Fruit fly (Drosophila melanogaster) whole organism, adult: ENCODE data around the gene CG6106.

Experiments used
- CG11617 ChIP-seq: fragments of 200-800 bp; sonication (Bioruptor generic); optimal IDR thresholded peaks from 2 replicates; lab custom pipeline; 2017; ENCODE audit warnings: mild to moderate bottlenecking, missing biosample characterization, missing genetic modification reagents, missing genetic modification characterization
- CG12768 ChIP-seq: fragments of 200-800 bp; sonication (Bioruptor generic); optimal IDR thresholded peaks from 2 replicates; lab custom pipeline; 2017; ENCODE audit warnings: missing biosample characterization, missing genetic modification characterization, mild to moderate bottlenecking, moderate library complexity, missing genetic modification reagents
- CG14711 ChIP-seq: fragments of 200-800 bp; sonication (Bioruptor generic); optimal IDR thresholded peaks from 2 replicates; lab custom pipeline; 2018; ENCODE audit warnings: missing biosample characterization, mild to moderate bottlenecking, missing genetic modification characterization, moderate library complexity
- CG1620 ChIP-seq: fragments of 200-800 bp; sonication (Bioruptor generic); optimal IDR thresholded peaks from 2 replicates; lab custom pipeline; 2016; ENCODE audit warnings: missing biosample characterization, missing genetic modification characterization
- CG33017 ChIP-seq: fragments of 200-800 bp; sonication (Bioruptor generic); optimal IDR thresholded peaks from 2 replicates; lab custom pipeline; 2018; ENCODE audit warnings: missing biosample characterization, mild to moderate bottlenecking, missing genetic modification characterization, moderate library complexity
- CG5204 ChIP-seq: fragments of 200-800 bp; sonication (Bioruptor generic); optimal IDR thresholded peaks from 2 replicates; lab custom pipeline; 2016; ENCODE audit warnings: missing biosample characterization, missing genetic modification characterization
- CG7045 ChIP-seq: fragments of 200-800 bp; sonication (Bioruptor generic); optimal IDR thresholded peaks from 2 replicates; lab custom pipeline; 2017; ENCODE audit warnings: missing biosample characterization, mild to moderate bottlenecking, missing genetic modification characterization
- CG7101 ChIP-seq: fragments of 200-800 bp; sonication (Bioruptor generic); optimal IDR thresholded peaks from 2 replicates; lab custom pipeline; 2018; ENCODE audit warnings: missing biosample characterization, mild to moderate bottlenecking, missing genetic modification characterization, moderate library complexity
- Clk ChIP-seq: fragments of 200-800 bp; sonication (Bioruptor generic); optimal IDR thresholded peaks from 2 replicates; lab custom pipeline; 2017; ENCODE audit warnings: missing biosample characterization, missing genetic modification characterization
- Crg-1 ChIP-seq: fragments of 200-800 bp; sonication (Bioruptor generic); optimal IDR thresholded peaks from 2 replicates; lab custom pipeline; 2016; ENCODE audit warnings: missing biosample characterization, missing genetic modification characterization
- Hr96 ChIP-seq: fragments of 200-800 bp; sonication (Bioruptor generic); optimal IDR thresholded peaks from 2 replicates; lab custom pipeline; 2016; ENCODE audit warnings: missing biosample characterization, missing genetic modification characterization
- Mnt ChIP-seq: fragments of 200-800 bp; sonication (Bioruptor generic); optimal IDR thresholded peaks from 2 replicates; lab custom pipeline; 2016; ENCODE audit warnings: missing biosample characterization, mild to moderate bottlenecking, missing genetic modification characterization
- bab1 ChIP-seq: fragments of 200-800 bp; sonication (Bioruptor generic); optimal IDR thresholded peaks from 3 replicates; lab custom pipeline; 2019; ENCODE audit warnings: missing biosample characterization, mild to moderate bottlenecking, missing genetic modification characterization, moderate library complexity
- cic ChIP-seq: fragments of 200-800 bp; sonication (Bioruptor generic); optimal IDR thresholded peaks from 2 replicates; lab custom pipeline; 2017; ENCODE audit warnings: missing biosample characterization, mild to moderate bottlenecking, missing genetic modification characterization, moderate library complexity
- cnc ChIP-seq, 2 experiments: fragments of >200 bp; optimal IDR thresholded peaks; 2 replicates each; lab custom pipeline; 2017
- kay ChIP-seq: fragments of 200-800 bp; sonication (Bioruptor generic); peaks from one replicate; lab custom pipeline; 2016; ENCODE audit warnings: missing biosample characterization, missing genetic modification characterization, borderline replicate concordance
- ovo ChIP-seq: fragments of 200-800 bp; sonication (Bioruptor generic); optimal IDR thresholded peaks from 2 replicates; lab custom pipeline; 2016; ENCODE audit warnings: missing biosample characterization, missing genetic modification characterization
- pad ChIP-seq: fragments of 200-800 bp; sonication (Bioruptor generic); optimal IDR thresholded peaks from 3 replicates; lab custom pipeline; 2017; ENCODE audit warnings: missing biosample characterization, missing genetic modification characterization, mild to moderate bottlenecking, moderate library complexity, missing genetic modification reagents
- tj ChIP-seq: fragments of 200-800 bp; sonication (Bioruptor generic); optimal IDR thresholded peaks from 3 replicates; lab custom pipeline; 2017; ENCODE audit warnings: missing biosample characterization, mild to moderate bottlenecking, missing genetic modification characterization, moderate library complexity
- toe ChIP-seq: fragments of 200-800 bp; sonication (Bioruptor generic); optimal IDR thresholded peaks from 2 replicates; lab custom pipeline; 2016; ENCODE audit warnings: missing biosample characterization, missing genetic modification characterization

Gene CG6106

dm6 chrX:18358352-18358931, at the start of gene CG6106:
TSS of gene CG6106 (plus strand) at chrX:18358881.
- TF ChIP-seq CG5204 (GFP tag; lab: Kevin White, UChicago) (no peak), ovo (GFP tag; lab: Kevin White, UChicago) (no peak), cnc (optimal IDR thresholded peaks at IDR 0.05; lab: Kevin White, UChicago) (no peak), Clk (GFP tag; lab: Kevin White, UChicago) (no peak), bab1 (GFP tag; lab: Kevin White, UChicago) (no peak), cic (GFP tag; lab: Kevin White, UChicago) (no peak), Mnt (GFP tag; lab: Kevin White, UChicago) (no peak), CG33017 (no peak), kay (GFP tag; lab: Kevin White, UChicago) (no peak), CG7101 (tag; lab: Kevin White, UChicago) (no peak)

dm6 chrX:18309241-18309697, 49.4 kb upstream of the CG6106 start, which contains the start of gene upd1:
TSS of gene upd1 (minus strand) at chrX:18309291.
- TF ChIP-seq CG1620 (no peak), CG7045 (no peak), toe (GFP tag; lab: Kevin White, UChicago) (no peak), CG11617 (no peak), cic (GFP tag; lab: Kevin White, UChicago) (no peak), kay (GFP tag; lab: Kevin White, UChicago) (no peak), Clk (GFP tag; lab: Kevin White, UChicago) (no peak), Mnt (GFP tag; lab: Kevin White, UChicago) (no peak), bab1 (GFP tag; lab: Kevin White, UChicago) (no peak), CG5204 (GFP tag; lab: Kevin White, UChicago) (no peak), CG7101 (tag; lab: Kevin White, UChicago) (no peak), pad (GFP tag; lab: Kevin White, UChicago) (no peak), CG14711 (tag; lab: Kevin White, UChicago) (no peak), CG12768 (no peak), ovo (GFP tag; lab: Kevin White, UChicago) (no peak), CG33017 (no peak), Crg-1 (GFP tag; lab: Kevin White, UChicago) (no peak), tj (GFP tag; lab: Kevin White, UChicago) (no peak)

- TF ChIP-seq tj (GFP tag; lab: Kevin White, UChicago) (no peak), CG33017 (no peak), CG14711 (tag; lab: Kevin White, UChicago) (no peak), toe (GFP tag; lab: Kevin White, UChicago) (no peak), ovo (GFP tag; lab: Kevin White, UChicago) (no peak)
Observed at dm6 chrX:18310979-18311378, 47.7 kb upstream of the CG6106 start.

dm6 chrX:18312445-18312911, 46.2 kb upstream of the CG6106 start:
- TF ChIP-seq CG7101 (tag; lab: Kevin White, UChicago) (no peak), CG12768 (no peak)

- TF ChIP-seq CG1620 (no peak), CG12768 (no peak), CG7045 (no peak), CG11617 (no peak), CG33017 (no peak), kay (GFP tag; lab: Kevin White, UChicago) (no peak), Crg-1 (GFP tag; lab: Kevin White, UChicago) (no peak), bab1 (GFP tag; lab: Kevin White, UChicago) (no peak), Clk (GFP tag; lab: Kevin White, UChicago) (no peak), cic (GFP tag; lab: Kevin White, UChicago) (no peak), CG7101 (tag; lab: Kevin White, UChicago) (no peak), ovo (GFP tag; lab: Kevin White, UChicago) (no peak), pad (GFP tag; lab: Kevin White, UChicago) (no peak), Mnt (GFP tag; lab: Kevin White, UChicago) (no peak), Hr96 (GFP tag; lab: Kevin White, UChicago) (no peak), CG5204 (GFP tag; lab: Kevin White, UChicago) (no peak), toe (GFP tag; lab: Kevin White, UChicago) (no peak), CG14711 (tag; lab: Kevin White, UChicago) (no peak), cnc (optimal IDR thresholded peaks at IDR 0.05; lab: Kevin White, UChicago) (no peak), tj (GFP tag; lab: Kevin White, UChicago) (no peak)
Observed at dm6 chrX:18315835-18316234, 42.8 kb upstream of the CG6106 start.

- no peak for TF ChIP-seq Hr96 (GFP tag; lab: Kevin White, UChicago)
- peak; percentile 19 for TF ChIP-seq toe (GFP tag; lab: Kevin White, UChicago)
- no peak for TF ChIP-seq cnc (optimal IDR thresholded peaks at IDR 0.05; lab: Kevin White, UChicago)
- TF ChIP-seq CG14711 (tag; lab: Kevin White, UChicago), result no peak
- peak; percentile 26 for TF ChIP-seq CG1620
- peak; percentile 49 for TF ChIP-seq kay (GFP tag; lab: Kevin White, UChicago)
- no peak for TF ChIP-seq cic (GFP tag; lab: Kevin White, UChicago)
- peak; percentile 80 for TF ChIP-seq tj (GFP tag; lab: Kevin White, UChicago)
- TF ChIP-seq CG33017, result no peak
- peak; percentile 28 for TF ChIP-seq bab1 (GFP tag; lab: Kevin White, UChicago)
- TF ChIP-seq CG7045, result no peak
- TF ChIP-seq CG7101 (tag; lab: Kevin White, UChicago), result peak; percentile 27
Observed at dm6 chrX:18319912-18320520, 38.7 kb upstream of the CG6106 start.
